Fruit fly (Drosophila melanogaster) whole organism, adult: Measurements from ENCODE around the gene Irbp.

Source experiments
- CG14711 ChIP-seq: fragments of 200-800 bp; sonication (Bioruptor generic); optimal IDR thresholded peaks from 2 replicates; lab custom pipeline; 2018; ENCODE audit warnings: missing biosample characterization, mild to moderate bottlenecking, missing genetic modification characterization, moderate library complexity
- CG1620 ChIP-seq: fragments of 200-800 bp; sonication (Bioruptor generic); optimal IDR thresholded peaks from 2 replicates; lab custom pipeline; 2016; ENCODE audit warnings: missing biosample characterization, missing genetic modification characterization
- CG5204 ChIP-seq: fragments of 200-800 bp; sonication (Bioruptor generic); optimal IDR thresholded peaks from 2 replicates; lab custom pipeline; 2016; ENCODE audit warnings: missing biosample characterization, missing genetic modification characterization
- Crg-1 ChIP-seq: fragments of 200-800 bp; sonication (Bioruptor generic); optimal IDR thresholded peaks from 2 replicates; lab custom pipeline; 2016; ENCODE audit warnings: missing biosample characterization, missing genetic modification characterization
- Hr96 ChIP-seq: fragments of 200-800 bp; sonication (Bioruptor generic); optimal IDR thresholded peaks from 2 replicates; lab custom pipeline; 2016; ENCODE audit warnings: missing biosample characterization, missing genetic modification characterization
- kay ChIP-seq: fragments of 200-800 bp; sonication (Bioruptor generic); peaks from one replicate; lab custom pipeline; 2016; ENCODE audit warnings: missing biosample characterization, missing genetic modification characterization, borderline replicate concordance
- pad ChIP-seq: fragments of 200-800 bp; sonication (Bioruptor generic); optimal IDR thresholded peaks from 3 replicates; lab custom pipeline; 2017; ENCODE audit warnings: missing biosample characterization, missing genetic modification characterization, mild to moderate bottlenecking, moderate library complexity, missing genetic modification reagents
- toe ChIP-seq: fragments of 200-800 bp; sonication (Bioruptor generic); optimal IDR thresholded peaks from 2 replicates; lab custom pipeline; 2016; ENCODE audit warnings: missing biosample characterization, missing genetic modification characterization

- TF ChIP-seq pad (GFP tag; lab: Kevin White, UChicago) (peak; percentile 51), toe (GFP tag; lab: Kevin White, UChicago) (no peak), kay (GFP tag; lab: Kevin White, UChicago) (no peak), CG14711 (tag; lab: Kevin White, UChicago) (peak; percentile 43), Hr96 (GFP tag; lab: Kevin White, UChicago) (no peak), CG5204 (GFP tag; lab: Kevin White, UChicago) (no peak), Crg-1 (peak; percentile 54), CG1620 (GFP tag; lab: Kevin White, UChicago) (no peak)
These were observed 20.0 kb downstream of the Irbp start, which contains the start of gene Dtd for dm6 chr3R:11429814-11430213.
